Worm (Caenorhabditis elegans) whole organism, late embryonic: Measurements from ENCODE around the gene C38C6.3.

Experiments
- C08G9.2 ChIP-seq: sonication (generic microtip); optimal IDR thresholded peaks from 2 replicates; lab custom pipeline; 2016; ENCODE audit warnings: mild to moderate bottlenecking, missing genetic modification characterization, moderate library complexity, missing compliant biosample characterization
- Y22D7AL.16 ChIP-seq: sonication (generic microtip); optimal IDR thresholded peaks from 2 replicates; lab custom pipeline; 2016; ENCODE audit warnings: missing genetic modification characterization, missing compliant biosample characterization
- ama-1 ChIP-seq: fragments of 150-350 bp; optimal IDR thresholded peaks from 2 replicates; lab custom pipeline; 2014
- ceh-14 ChIP-seq: sonication (generic microtip); optimal IDR thresholded peaks from 2 replicates; lab custom pipeline; 2016; ENCODE audit warnings: missing genotype, missing genetic modification characterization, missing compliant biosample characterization
- ceh-2 ChIP-seq: sonication (generic microtip); optimal IDR thresholded peaks from 2 replicates; lab custom pipeline; 2016; ENCODE audit warnings: missing genotype, missing genetic modification characterization, missing compliant biosample characterization
- ceh-9 ChIP-seq: sonication (generic microtip); optimal IDR thresholded peaks from 2 replicates; lab custom pipeline; 2016; ENCODE audit warnings: mild to moderate bottlenecking, missing genetic modification characterization, inconsistent platforms, missing compliant biosample characterization
- dve-1 ChIP-seq: sonication (generic microtip); optimal IDR thresholded peaks from 2 replicates; lab custom pipeline; 2017; ENCODE audit warnings: antibody characterized with exemption, mild to moderate bottlenecking, missing genetic modification characterization, missing compliant biosample characterization
- lin-11 ChIP-seq: fragments of 200-800 bp; sonication (Bioruptor generic); optimal IDR thresholded peaks from 2 replicates; lab custom pipeline; 2018; ENCODE audit warnings: mild to moderate bottlenecking, missing genetic modification characterization, missing compliant biosample characterization
- pqm-1 ChIP-seq: sonication (generic microtip); optimal IDR thresholded peaks from 2 replicates; lab custom pipeline; 2016; ENCODE audit warnings: missing genetic modification characterization, missing compliant biosample characterization
- rnt-1 ChIP-seq: sonication (generic microtip); optimal IDR thresholded peaks from 2 replicates; lab custom pipeline; 2016; ENCODE audit warnings: missing genetic modification characterization, missing compliant biosample characterization
- sox-2 ChIP-seq: fragments of 200-800 bp; sonication (Bioruptor generic); IDR thresholded peaks from 2 replicates; pipeline ENCODE4 v1.3.6; 2022; ENCODE audit warnings: missing genetic modification reagents, missing genetic modification characterization, missing compliant biosample characterization
- unc-3 ChIP-seq, 2 experiments: fragments of 200-800 bp in 1 of 2; sonication (Bioruptor generic) in 1 of 2; sonication (generic microtip) in 1 of 2; conservative IDR thresholded peaks in 1 of 2; optimal IDR thresholded peaks in 1 of 2; 2 replicates each; pipeline versions ENCODE4 v1.3.6 to Lab custom; 2016 to 2022; ENCODE audit warnings: missing compliant biosample characterization in 2 of 2, missing genetic modification characterization in 2 of 2, missing genetic modification reagents in 1 of 2
- unc-42 ChIP-seq: sonication (generic microtip); optimal IDR thresholded peaks from 2 replicates; lab custom pipeline; 2016; ENCODE audit warnings: missing genotype, missing genetic modification characterization, missing compliant biosample characterization

ce11 chrII:14593281-14593680 is 39.6 kb upstream of the C38C6.3 start, which contains the start of gene catp-4:
- TF ChIP-seq ceh-9 (tag; lab: Kevin White, UChicago) (no peak), sox-2 (no peak), lin-11 (tag; lab: Kevin White, UChicago) (no peak), dve-1 (tag; lab: Kevin White, UChicago) (no peak), unc-3 (GFP tag; conservative IDR thresholded peaks at IDR 0.05; lab: Robert Waterston, UW) (no peak), unc-3 (tag; optimal IDR thresholded peaks at IDR 0.05; lab: Kevin White, UChicago) (no peak), ceh-2 (tag; lab: Kevin White, UChicago) (no peak), Y22D7AL.16 (tag; lab: Kevin White, UChicago) (no peak), rnt-1 (no peak), unc-42 (tag; lab: Kevin White, UChicago) (no peak), pqm-1 (tag; lab: Kevin White, UChicago) (no peak), C08G9.2 (tag; lab: Kevin White, UChicago) (no peak), ama-1 (no peak), ceh-14 (no peak)
